Worm (Caenorhabditis elegans) whole organism, midembryonic: ENCODE results near the gene ifet-1.
A peak's percentile ranks its signal among the peaks of the same experiment; 100 is the strongest.

ENCODE experiments used
- T22C8.4 ChIP-seq: fragments of 200-800 bp; sonication (Bioruptor generic); IDR thresholded peaks from 2 replicates; pipeline ENCODE4 v1.3.6; 2022; ENCODE audit warnings: missing genetic modification characterization, missing compliant biosample characterization
- cog-1 ChIP-seq: sonication (generic microtip); optimal IDR thresholded peaks from 2 replicates; lab custom pipeline; 2016; ENCODE audit warnings: missing genetic modification characterization, missing compliant biosample characterization
- flt-1 ChIP-seq: fragments of 200-800 bp; sonication (Bioruptor generic); IDR thresholded peaks from 2 replicates; pipeline ENCODE4 v1.3.6; 2022; ENCODE audit warnings: missing genetic modification characterization, missing compliant biosample characterization
- klf-2 ChIP-seq: fragments of 200-800 bp; sonication (Bioruptor generic); conservative IDR thresholded peaks from 2 replicates; pipeline ENCODE4 v1.3.6; 2022; ENCODE audit warnings: missing genetic modification reagents, missing genetic modification characterization, missing compliant biosample characterization
- med-1 ChIP-seq: sonication (generic microtip); optimal IDR thresholded peaks from 2 replicates; lab custom pipeline; 2017; ENCODE audit warnings: missing genetic modification characterization, mild to moderate bottlenecking, missing compliant biosample characterization, antibody characterized with exemption, missing genetic modification reagents; ENCODE audit not compliant: insufficient read depth
- ref-1 ChIP-seq: fragments of 200-800 bp; sonication (Bioruptor generic); conservative IDR thresholded peaks from 2 replicates; pipeline ENCODE4 v1.3.6; 2022; ENCODE audit warnings: missing genetic modification reagents, missing genetic modification characterization, missing compliant biosample characterization
- tab-1 ChIP-seq: fragments of 200-800 bp; sonication (Bioruptor generic); IDR thresholded peaks from 2 replicates; pipeline ENCODE4 v1.3.6; 2022; ENCODE audit warnings: missing genetic modification characterization, missing compliant biosample characterization
- ztf-23 ChIP-seq: fragments of 200-800 bp; sonication (Bioruptor generic); IDR thresholded peaks from 2 replicates; pipeline ENCODE4 v1.3.6; 2022; ENCODE audit warnings: missing genetic modification reagents, missing genetic modification characterization, missing compliant biosample characterization
- ztf-29 ChIP-seq: fragments of 200-800 bp; sonication (Bioruptor generic); IDR thresholded peaks from 2 replicates; pipeline ENCODE4 v1.3.6; 2022; ENCODE audit warnings: missing genetic modification reagents, missing genetic modification characterization, missing compliant biosample characterization

The ifet-1 gene

ce11 chrIII:4477472-4477871 lies 2.5 kb upstream of the ifet-1 start, which contains the start of gene ins-17:
Gene ins-17, minus strand, starts transcription at chrIII:4477572.
- TF ChIP-seq T22C8.4 (GFP tag; lab: Robert Waterston, UW) (no peak), ref-1 (GFP tag; lab: Robert Waterston, UW) (no peak), cog-1 (tag; lab: Kevin White, UChicago) (no peak), flt-1 (GFP tag; lab: Robert Waterston, UW) (no peak), klf-2 (GFP tag; lab: Robert Waterston, UW) (no peak), ztf-29 (no peak), med-1 (no peak), ztf-23 (GFP tag; lab: Robert Waterston, UW) (no peak), tab-1 (GFP tag; lab: Robert Waterston, UW) (no peak)

ce11 chrIII:4476806-4477205 lies 1.9 kb upstream of the ifet-1 start:
- TF ChIP-seq cog-1 (tag; lab: Kevin White, UChicago) (no peak), T22C8.4 (GFP tag; lab: Robert Waterston, UW) (no peak), tab-1 (GFP tag; lab: Robert Waterston, UW) (no peak), ztf-29 (no peak), flt-1 (GFP tag; lab: Robert Waterston, UW) (no peak), ztf-23 (GFP tag; lab: Robert Waterston, UW) (no peak), med-1 (no peak), ref-1 (GFP tag; lab: Robert Waterston, UW) (no peak), klf-2 (GFP tag; lab: Robert Waterston, UW) (no peak)

ce11 chrIII:4476313-4476712 lies 1.4 kb upstream of the ifet-1 start:
- TF ChIP-seq ztf-29: no peak

ce11 chrIII:4475428-4475968 lies 548 bp upstream of the ifet-1 start, which contains the start of gene rps-1:
Gene rps-1, plus strand, starts transcription at chrIII:4475918.
- peak; percentile 29 for TF ChIP-seq T22C8.4 (GFP tag; lab: Robert Waterston, UW)
- peak; percentile 83 for TF ChIP-seq cog-1 (tag; lab: Kevin White, UChicago)
- no peak for TF ChIP-seq tab-1 (GFP tag; lab: Robert Waterston, UW)
- TF ChIP-seq flt-1 (GFP tag; lab: Robert Waterston, UW): peak; percentile 89
- TF ChIP-seq ztf-29: peak; percentile 70
- TF ChIP-seq med-1: peak; percentile 22
- no peak for TF ChIP-seq ref-1 (GFP tag; lab: Robert Waterston, UW)
- peak; percentile 89 for TF ChIP-seq ztf-23 (GFP tag; lab: Robert Waterston, UW)
- 0 out of 2 replicates have a peak, but pooled peaks have one; percentile 44 for TF ChIP-seq klf-2 (GFP tag; lab: Robert Waterston, UW)

ce11 chrIII:4470793-4471192 lies 4.2 kb downstream of the ifet-1 start:
- TF ChIP-seq flt-1 (GFP tag; lab: Robert Waterston, UW) (peak; percentile 97), ztf-29 (peak; percentile 83; the same call in 1 of the 2 replicates), ztf-23 (GFP tag; lab: Robert Waterston, UW) (peak; percentile 88), ref-1 (GFP tag; lab: Robert Waterston, UW) (peak; percentile 94), klf-2 (GFP tag; lab: Robert Waterston, UW) (peak; percentile 91), cog-1 (tag; lab: Kevin White, UChicago) (peak; percentile 81), med-1 (peak; percentile 78), T22C8.4 (GFP tag; lab: Robert Waterston, UW) (peak; percentile 94), tab-1 (GFP tag; lab: Robert Waterston, UW) (peak; percentile 97)

ce11 chrIII:4468812-4469211 lies 6.1 kb downstream of the ifet-1 start, which contains the start of gene mstr-2:
Gene mstr-2, plus strand, starts transcription at chrIII:4469112.
- TF ChIP-seq T22C8.4 (GFP tag; lab: Robert Waterston, UW) (no peak), cog-1 (tag; lab: Kevin White, UChicago) (no peak), tab-1 (GFP tag; lab: Robert Waterston, UW) (no peak), ref-1 (GFP tag; lab: Robert Waterston, UW) (no peak), ztf-23 (GFP tag; lab: Robert Waterston, UW) (no peak), ztf-29 (no peak), flt-1 (GFP tag; lab: Robert Waterston, UW) (no peak)

- TF ChIP-seq ref-1 (GFP tag; lab: Robert Waterston, UW) (no peak), tab-1 (GFP tag; lab: Robert Waterston, UW) (no peak), cog-1 (tag; lab: Kevin White, UChicago) (no peak), ztf-23 (GFP tag; lab: Robert Waterston, UW) (no peak), ztf-29 (no peak)
Observed at ce11 chrIII:4468390-4468789, 6.6 kb downstream of the ifet-1 start.

- TF ChIP-seq ztf-23 (GFP tag; lab: Robert Waterston, UW) (no peak), klf-2 (GFP tag; lab: Robert Waterston, UW) (no peak), T22C8.4 (GFP tag; lab: Robert Waterston, UW) (no peak), med-1 (no peak), tab-1 (GFP tag; lab: Robert Waterston, UW) (no peak), cog-1 (tag; lab: Kevin White, UChicago) (no peak), ref-1 (GFP tag; lab: Robert Waterston, UW) (no peak), ztf-29 (no peak), flt-1 (GFP tag; lab: Robert Waterston, UW) (no peak)
Observed at ce11 chrIII:4467277-4467676, 7.7 kb downstream of the ifet-1 start, which contains the start of gene ndg-4. Gene ndg-4, minus strand, starts transcription at chrIII:4467377.

ce11 chrIII:4461337-4461736 lies 13.6 kb downstream of the ifet-1 start:
- TF ChIP-seq ref-1 (GFP tag; lab: Robert Waterston, UW) (no peak), T22C8.4 (GFP tag; lab: Robert Waterston, UW) (no peak), ztf-29 (no peak), cog-1 (tag; lab: Kevin White, UChicago) (no peak), med-1 (no peak), klf-2 (GFP tag; lab: Robert Waterston, UW) (no peak), ztf-23 (GFP tag; lab: Robert Waterston, UW) (no peak), flt-1 (GFP tag; lab: Robert Waterston, UW) (no peak), tab-1 (GFP tag; lab: Robert Waterston, UW) (no peak)
